Worm (Caenorhabditis elegans) whole organism, young adult: ENCODE results near the gene cts-1.

ENCODE experiments used
- B0035.1 ChIP-seq: sonication (generic microtip); optimal IDR thresholded peaks from 2 replicates; lab custom pipeline; 2016; ENCODE audit warnings: missing genetic modification characterization, mild to moderate bottlenecking, missing compliant biosample characterization, missing genotype, missing genetic modification reagents
- B0336.3 ChIP-seq: fragments of 200-800 bp; sonication (Bioruptor generic); IDR thresholded peaks from 2 replicates; pipeline ENCODE4 v1.3.6; 2022; ENCODE audit warnings: missing genetic modification characterization, missing compliant biosample characterization
- D2030.7 ChIP-seq: fragments of 200-800 bp; sonication (Bioruptor generic); IDR thresholded peaks from 2 replicates; pipeline ENCODE4 v1.3.6; 2022; ENCODE audit warnings: missing genetic modification reagents, missing genetic modification characterization, missing compliant biosample characterization
- F10E7.11 ChIP-seq: sonication (generic microtip); optimal IDR thresholded peaks from 2 replicates; lab custom pipeline; 2017; ENCODE audit warnings: mild to moderate bottlenecking, missing genetic modification characterization, moderate library complexity, missing compliant biosample characterization
- F37B4.10 ChIP-seq: fragments of 200-800 bp; sonication (Bioruptor generic); IDR thresholded peaks from 2 replicates; pipeline ENCODE4 v1.3.6; 2022; ENCODE audit warnings: missing genetic modification characterization, missing compliant biosample characterization
- F55B11.4 ChIP-seq: sonication (generic microtip); optimal IDR thresholded peaks from 2 replicates; lab custom pipeline; 2016; ENCODE audit warnings: missing compliant biosample characterization, missing genetic modification characterization, borderline replicate concordance; ENCODE audit not compliant: insufficient read depth
- Y53F4B.3 ChIP-seq: fragments of 200-800 bp; sonication (Bioruptor generic); IDR thresholded peaks from 2 replicates; pipeline ENCODE4 v1.3.6; 2022; ENCODE audit warnings: missing genetic modification reagents, missing genetic modification characterization, missing compliant biosample characterization
- Y56A3A.18 ChIP-seq: fragments of 200-800 bp; sonication (Bioruptor generic); IDR thresholded peaks from 2 replicates; pipeline ENCODE4 v1.3.6; 2022; ENCODE audit warnings: missing genetic modification reagents, missing genetic modification characterization, missing compliant biosample characterization
- akir-1 ChIP-seq: fragments of 200-800 bp; sonication (Bioruptor generic); optimal IDR thresholded peaks from 2 replicates; lab custom pipeline; 2018; ENCODE audit warnings: mild to moderate bottlenecking, missing genetic modification characterization, moderate library complexity, missing compliant biosample characterization
- atf-7 ChIP-seq: sonication (generic microtip); optimal IDR thresholded peaks from 2 replicates; lab custom pipeline; 2017; ENCODE audit warnings: mild to moderate bottlenecking, missing genetic modification characterization, missing compliant biosample characterization
- ceh-27 ChIP-seq: fragments of 200-800 bp; sonication (Bioruptor generic); optimal IDR thresholded peaks from 2 replicates; lab custom pipeline; 2018; ENCODE audit warnings: mild to moderate bottlenecking, missing genetic modification characterization, moderate library complexity, missing compliant biosample characterization
- ceh-40 ChIP-seq: fragments of 200-800 bp; sonication (Bioruptor generic); IDR thresholded peaks from 2 replicates; pipeline ENCODE4 v1.3.6; 2022; ENCODE audit warnings: missing genetic modification characterization, missing compliant biosample characterization
- ceh-91 ChIP-seq: fragments of 200-800 bp; sonication (Bioruptor generic); IDR thresholded peaks from 2 replicates; pipeline ENCODE4 v1.3.6; 2022; ENCODE audit warnings: missing genetic modification reagents, missing genetic modification characterization, missing compliant biosample characterization
- chd-7 ChIP-seq: sonication (generic microtip); optimal IDR thresholded peaks from 2 replicates; lab custom pipeline; 2016; ENCODE audit warnings: mild to moderate bottlenecking, missing genetic modification characterization, moderate library complexity, missing compliant biosample characterization
- die-1 ChIP-seq: sonication (generic microtip); optimal IDR thresholded peaks from 2 replicates; lab custom pipeline; 2016; ENCODE audit warnings: missing genotype, mild to moderate bottlenecking, missing genetic modification characterization, missing compliant biosample characterization
- dpff-1 ChIP-seq: sonication (generic microtip); optimal IDR thresholded peaks from 2 replicates; lab custom pipeline; 2017; ENCODE audit warnings: mild to moderate bottlenecking, missing genetic modification characterization, missing compliant biosample characterization
- him-1 ChIP-seq: sonication (generic microtip); optimal IDR thresholded peaks from 2 replicates; lab custom pipeline; 2016; ENCODE audit warnings: missing genotype, missing genetic modification reagents, missing genetic modification characterization, missing compliant biosample characterization
- hmg-20 ChIP-seq: fragments of 200-800 bp; sonication (Bioruptor generic); IDR thresholded peaks from 2 replicates; pipeline ENCODE4 v1.3.6; 2022; ENCODE audit warnings: missing genetic modification reagents, missing genetic modification characterization, missing compliant biosample characterization
- lag-1 ChIP-seq: fragments of 200-800 bp; sonication (Bioruptor generic); IDR thresholded peaks from 2 replicates; pipeline ENCODE4 v1.3.6; 2022; ENCODE audit warnings: missing genetic modification reagents, missing genetic modification characterization, missing compliant biosample characterization
- let-607 ChIP-seq, 2 experiments: fragments of 200-800 bp in 1 of 2; sonication (Bioruptor generic) in 1 of 2; sonication (generic microtip) in 1 of 2; optimal IDR thresholded peaks; 2 replicates each; lab custom pipeline; 2016 to 2018; ENCODE audit warnings: mild to moderate bottlenecking in 2 of 2, missing compliant biosample characterization in 2 of 2, missing genetic modification characterization in 2 of 2, moderate library complexity in 2 of 2, missing genotype in 1 of 2
- lir-1 ChIP-seq: fragments of 200-800 bp; sonication (Bioruptor generic); conservative IDR thresholded peaks from 2 replicates; pipeline ENCODE4 v1.3.6; 2022; ENCODE audit warnings: missing genetic modification reagents, missing genetic modification characterization, missing compliant biosample characterization
- lsl-1 ChIP-seq: fragments of 200-800 bp; sonication (Bioruptor generic); optimal IDR thresholded peaks from 2 replicates; lab custom pipeline; 2018; ENCODE audit warnings: mild to moderate bottlenecking, missing genetic modification characterization, moderate library complexity, missing compliant biosample characterization
- lsy-27 ChIP-seq: sonication (generic microtip); optimal IDR thresholded peaks from 2 replicates; lab custom pipeline; 2017; ENCODE audit warnings: missing genetic modification characterization, mild to moderate bottlenecking, missing compliant biosample characterization, antibody characterized with exemption, missing genotype, borderline replicate concordance; ENCODE audit not compliant: insufficient read depth
- mcd-1 ChIP-seq: fragments of 200-800 bp; sonication (Bioruptor generic); IDR thresholded peaks from 2 replicates; pipeline ENCODE4 v1.3.6; 2022; ENCODE audit warnings: missing genetic modification reagents, missing genetic modification characterization, missing compliant biosample characterization
- mxl-1 ChIP-seq: sonication (generic microtip); optimal IDR thresholded peaks from 2 replicates; lab custom pipeline; 2016; ENCODE audit warnings: missing genetic modification characterization, missing compliant biosample characterization
- nfya-1 ChIP-seq: sonication (generic microtip); optimal IDR thresholded peaks from 2 replicates; lab custom pipeline; 2017; ENCODE audit warnings: antibody characterized with exemption, missing compliant biosample characterization, missing genetic modification characterization, borderline replicate concordance; ENCODE audit not compliant: insufficient read depth
- nfyb-1 ChIP-seq: fragments of 200-800 bp; sonication (Bioruptor generic); IDR thresholded peaks from 2 replicates; pipeline ENCODE4 v1.3.6; 2022; ENCODE audit warnings: missing genetic modification reagents, missing genetic modification characterization, missing compliant biosample characterization
- nhr-80 ChIP-seq: sonication (generic microtip); optimal IDR thresholded peaks from 2 replicates; lab custom pipeline; 2016; ENCODE audit warnings: missing genetic modification characterization, missing compliant biosample characterization
- pha-4 ChIP-seq: fragments of 150-350 bp; sonication (generic microtip); optimal IDR thresholded peaks from 2 replicates; lab custom pipeline; 2014; ENCODE audit warnings: missing biosample characterization, missing genetic modification reagents, missing genetic modification characterization
- tlf-1 ChIP-seq: fragments of 200-800 bp; sonication (Bioruptor generic); optimal IDR thresholded peaks from 2 replicates; lab custom pipeline; 2018; ENCODE audit warnings: mild to moderate bottlenecking, missing genetic modification characterization, missing compliant biosample characterization
- unc-130 ChIP-seq: sonication (generic microtip); optimal IDR thresholded peaks from 2 replicates; lab custom pipeline; 2016; ENCODE audit warnings: missing genetic modification reagents, missing genetic modification characterization, missing compliant biosample characterization
- unc-62 ChIP-seq: fragments of 150-350 bp; optimal IDR thresholded peaks from 2 replicates; lab custom pipeline; 2014; ENCODE audit warnings: missing biosample characterization, missing genetic modification reagents, missing genetic modification characterization
- zim-3 ChIP-seq: sonication (generic microtip); optimal IDR thresholded peaks from 2 replicates; lab custom pipeline; 2017; ENCODE audit warnings: mild to moderate bottlenecking, missing genetic modification characterization, moderate library complexity, missing compliant biosample characterization

cts-1 gene

ce11 chrIII:10199052-10199451, 17.4 kb downstream of the cts-1 start, which contains the start of gene T20G5.8:
Gene T20G5.8, plus strand, starts transcription at chrIII:10199352.
- TF ChIP-seq B0336.3 (GFP tag; lab: Robert Waterston, UW), result no peak
- TF ChIP-seq akir-1 (GFP tag; lab: Kevin White, UChicago), result no peak
- no peak for TF ChIP-seq atf-7
- no peak for TF ChIP-seq ceh-91 (GFP tag; lab: Robert Waterston, UW)
- no peak for TF ChIP-seq let-607 (tag; optimal IDR thresholded peaks at IDR 0.05; lab: Kevin White, UChicago)
- TF ChIP-seq D2030.7 (GFP tag; lab: Robert Waterston, UW), result no peak
- TF ChIP-seq zim-3, result no peak
- TF ChIP-seq lir-1, result no peak
- no peak for TF ChIP-seq ceh-27 (GFP tag; lab: Kevin White, UChicago)
- TF ChIP-seq F55B11.4, result no peak
- no peak for TF ChIP-seq nfya-1
- TF ChIP-seq lag-1 (GFP tag; lab: Robert Waterston, UW), result no peak

DNA sequence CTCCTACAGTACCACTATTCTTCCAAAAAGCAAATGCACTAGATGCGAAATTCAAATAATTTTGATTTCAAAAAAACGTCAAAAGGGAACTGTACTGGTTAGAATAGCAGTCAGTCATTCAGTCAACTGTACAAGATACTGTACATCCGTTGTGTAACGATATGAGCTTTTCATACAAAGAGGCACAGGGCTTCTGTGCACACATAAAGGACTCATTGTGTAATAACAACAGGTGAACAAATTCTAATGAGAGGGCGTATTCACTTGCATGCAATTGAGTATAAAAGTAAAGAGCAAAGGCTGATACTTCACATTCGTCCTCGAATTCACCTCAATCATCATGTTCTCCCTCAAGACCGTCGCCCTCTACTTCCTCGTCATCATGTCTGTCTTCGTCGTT, 19.0 kb downstream of the cts-1 start, which contains the start of gene dod-6:
TSS of gene dod-6 (plus strand) at position 301 of the 400 bp plus-strand sequence.
- TF ChIP-seq tlf-1 (no peak), him-1 (tag; lab: Kevin White, UChicago) (no peak), lsl-1 (GFP tag; lab: Kevin White, UChicago) (no peak), F37B4.10 (GFP tag; lab: Robert Waterston, UW) (no peak), mxl-1 (tag; lab: Kevin White, UChicago) (no peak), die-1 (tag; lab: Kevin White, UChicago) (no peak), ceh-40 (GFP tag; lab: Robert Waterston, UW) (no peak), dpff-1 (no peak), F10E7.11 (tag; lab: Kevin White, UChicago) (no peak), Y56A3A.18 (GFP tag; lab: Robert Waterston, UW) (no peak), unc-130 (GFP tag; lab: Kevin White, UChicago) (no peak)

- TF ChIP-seq let-607 (tag; optimal IDR thresholded peaks at IDR 0.05; lab: Kevin White, UChicago) (peak in 1 of 2 experiments; percentile 39), unc-62 (GFP tag; lab: Kevin White, UChicago) (peak; percentile 56), pha-4 (no peak), nfyb-1 (GFP tag; lab: Robert Waterston, UW) (0 out of 2 replicates have a peak, but pooled peaks have one; percentile 30)
Observed at ce11 chrIII:10196796-10197195, 19.6 kb downstream of the cts-1 start.

- no peak for TF ChIP-seq lsy-27 (tag; lab: Kevin White, UChicago)
- no peak for TF ChIP-seq chd-7
- TF ChIP-seq Y53F4B.3 (GFP tag; lab: Robert Waterston, UW), result no peak
- no peak for TF ChIP-seq mcd-1 (GFP tag; lab: Robert Waterston, UW)
- TF ChIP-seq nhr-80 (tag; lab: Kevin White, UChicago), result no peak
- no peak for TF ChIP-seq die-1 (tag; lab: Kevin White, UChicago)
- no peak for TF ChIP-seq lsl-1 (GFP tag; lab: Kevin White, UChicago)
- TF ChIP-seq F10E7.11 (tag; lab: Kevin White, UChicago), result no peak
- no peak for TF ChIP-seq B0035.1 (tag; lab: Kevin White, UChicago)
- TF ChIP-seq hmg-20 (GFP tag; lab: Robert Waterston, UW), result no peak
- TF ChIP-seq tlf-1, result no peak
Observed at ce11 chrIII:10195911-10196310, 20.5 kb downstream of the cts-1 start.
